Fruit fly (Drosophila melanogaster): ENCODE data around the gene Gr10b.

Gene Gr10b

DNA sequence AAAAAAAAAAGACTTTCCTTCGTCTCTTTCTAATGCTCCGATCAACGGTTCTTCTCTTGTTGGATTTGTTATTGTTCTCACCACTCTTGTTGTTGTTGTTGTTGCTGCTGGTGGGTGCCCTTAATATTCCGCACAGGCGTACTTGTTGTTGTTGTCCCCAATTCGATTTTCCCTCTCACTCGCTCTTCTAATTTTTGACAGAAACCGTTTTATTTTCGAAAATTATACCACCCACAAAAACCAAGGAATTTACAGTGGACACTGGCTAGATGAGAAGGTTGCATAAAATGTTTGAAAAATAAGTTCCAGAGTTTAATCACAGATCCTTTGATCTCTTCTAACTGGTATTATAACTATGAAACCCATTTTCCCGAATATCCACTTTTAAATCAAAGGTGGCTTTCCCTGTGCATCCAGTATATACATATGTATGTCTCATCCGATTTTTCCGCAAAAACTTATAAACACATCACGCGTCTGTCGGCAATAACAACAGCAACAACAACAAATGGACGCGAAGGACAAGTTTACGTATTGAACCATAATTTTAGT is 21.6 kb downstream of the Gr10b start:
- TF ChIP-seq usp (GFP tag; optimal IDR thresholded peaks at IDR 0.05) (no peak), sv (GFP tag; optimal IDR thresholded peaks at IDR 0.05) (no peak), Dfd (GFP tag; optimal IDR thresholded peaks at IDR 0.05) (no peak), Jra (GFP tag; optimal IDR thresholded peaks at IDR 0.05) (no peak), Sp1 (GFP tag; optimal IDR thresholded peaks at IDR 0.05) (no peak), jim (GFP tag; optimal IDR thresholded peaks at IDR 0.05) (no peak), HLH106 (tag; optimal IDR thresholded peaks at IDR 0.05) (no peak), sage (GFP tag; optimal IDR thresholded peaks at IDR 0.05) (no peak), Myc (optimal IDR thresholded peaks at IDR 0.05) (no peak), woc (GFP tag; optimal IDR thresholded peaks at IDR 0.05) (no peak), rgr (GFP tag; optimal IDR thresholded peaks at IDR 0.05) (no peak), Dif (GFP tag; optimal IDR thresholded peaks at IDR 0.05; ENCODE audit: partially characterized antibody) (no peak), Mio (GFP tag; optimal IDR thresholded peaks at IDR 0.05) (no peak), dl (GFP tag; optimal IDR thresholded peaks at IDR 0.05; ENCODE audit: insufficient read depth in 1 of 2, partially characterized antibody in 2 of 2) (no peak), dmrt93B (GFP tag; optimal IDR thresholded peaks at IDR 0.05) (no peak), Hr78 (GFP tag; optimal IDR thresholded peaks at IDR 0.05) (no peak), N (GFP tag; optimal IDR thresholded peaks at IDR 0.05) (no peak)

DNA sequence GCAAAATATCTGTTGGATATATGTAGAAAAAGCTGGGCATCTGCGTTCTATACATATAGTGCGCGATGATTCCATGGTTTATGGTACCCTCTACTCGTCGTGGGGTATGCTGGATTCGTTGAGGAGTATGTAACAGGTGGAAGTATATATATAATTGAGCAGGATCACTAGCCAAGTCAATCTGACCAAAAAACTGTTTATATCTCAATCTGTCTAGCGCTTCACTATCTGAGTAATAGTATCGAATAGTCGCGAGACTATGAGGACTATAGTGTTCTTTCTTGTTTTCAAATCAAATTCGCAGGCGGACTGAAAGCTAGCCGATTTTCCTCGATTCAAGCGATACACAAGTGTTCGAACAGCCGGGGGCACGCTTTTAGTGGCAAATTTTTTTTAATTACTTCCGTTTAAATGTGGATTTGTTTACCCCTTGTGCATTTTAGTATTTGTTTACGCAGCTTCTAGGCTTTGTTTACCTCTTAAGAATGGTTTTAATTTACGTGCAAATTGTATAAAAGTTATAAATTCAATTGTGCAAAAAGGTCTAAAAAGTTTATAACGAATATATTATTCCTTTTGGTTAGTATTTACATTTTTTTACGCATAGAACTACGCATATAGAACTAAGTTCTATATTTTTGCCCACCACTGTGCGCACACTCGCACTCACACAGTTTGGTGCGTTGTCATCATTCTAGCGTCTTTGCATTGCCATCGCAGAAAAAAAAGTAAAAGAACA is 22.2 kb downstream of the Gr10b start:
- TF ChIP-seq dl (GFP tag; optimal IDR thresholded peaks at IDR 0.05; ENCODE audit: insufficient read depth in 1 of 2, partially characterized antibody in 2 of 2) = no peak
- TF ChIP-seq h (GFP tag; optimal IDR thresholded peaks at IDR 0.05) = peak; percentile 45
- no peak for TF ChIP-seq Hr83 (GFP tag; optimal IDR thresholded peaks at IDR 0.05; ENCODE audit: poor library complexity, severe bottlenecking)
- TF ChIP-seq fru (GFP tag; optimal IDR thresholded peaks at IDR 0.05) = peak; percentile 38
- TF ChIP-seq Vsx2 (GFP tag; optimal IDR thresholded peaks at IDR 0.05; ENCODE audit: partially characterized antibody) = no peak
- no peak for TF ChIP-seq Myc (optimal IDR thresholded peaks at IDR 0.05)
- TF ChIP-seq Dif (GFP tag; optimal IDR thresholded peaks at IDR 0.05; ENCODE audit: partially characterized antibody) = no peak
- TF ChIP-seq GATAd (GFP tag; optimal IDR thresholded peaks at IDR 0.05) = no peak
- TF ChIP-seq woc (GFP tag; optimal IDR thresholded peaks at IDR 0.05) = no peak
- TF ChIP-seq N (GFP tag; optimal IDR thresholded peaks at IDR 0.05) = no peak
- TF ChIP-seq Mio (GFP tag; optimal IDR thresholded peaks at IDR 0.05) = no peak
- peak; percentile 35 for TF ChIP-seq br (GFP tag; optimal IDR thresholded peaks at IDR 0.05)
- peak in 1 of 2 experiments; percentile 59 for TF ChIP-seq foxo (GFP tag; optimal IDR thresholded peaks at IDR 0.05)
- TF ChIP-seq Jra (GFP tag; optimal IDR thresholded peaks at IDR 0.05) = no peak
- no peak for TF ChIP-seq lola (GFP tag; optimal IDR thresholded peaks at IDR 0.05)
- TF ChIP-seq Abd-B (GFP tag; optimal IDR thresholded peaks at IDR 0.05) = no peak
- peak; percentile 52 for TF ChIP-seq rgr (GFP tag; optimal IDR thresholded peaks at IDR 0.05)
- no peak for TF ChIP-seq CG32264 (GFP tag; optimal IDR thresholded peaks at IDR 0.05)
- TF ChIP-seq Sp1 (GFP tag; optimal IDR thresholded peaks at IDR 0.05) = peak; percentile 20
- no peak for TF ChIP-seq pan (optimal IDR thresholded peaks at IDR 0.05)
- TF ChIP-seq Dfd (GFP tag; optimal IDR thresholded peaks at IDR 0.05) = no peak
- peak; percentile 57 for TF ChIP-seq ey (GFP tag; optimal IDR thresholded peaks at IDR 0.05)
- TF ChIP-seq jim (GFP tag; optimal IDR thresholded peaks at IDR 0.05) = no peak
- TF ChIP-seq sv (GFP tag; optimal IDR thresholded peaks at IDR 0.05) = peak; percentile 68
- TF ChIP-seq Rel (GFP tag; optimal IDR thresholded peaks at IDR 0.05) = no peak
- TF ChIP-seq Rel (tag; optimal IDR thresholded peaks at IDR 0.05) = no peak
- TF ChIP-seq usp (GFP tag; optimal IDR thresholded peaks at IDR 0.05) = no peak
- TF ChIP-seq Hr78 (GFP tag; optimal IDR thresholded peaks at IDR 0.05) = no peak
- TF ChIP-seq dmrt93B (GFP tag; optimal IDR thresholded peaks at IDR 0.05) = no peak
- peak; percentile 25 for TF ChIP-seq psq (GFP tag; optimal IDR thresholded peaks at IDR 0.05)
- peak; percentile 17 for TF ChIP-seq Hnf4 (GFP tag; optimal IDR thresholded peaks at IDR 0.05)
- peak; percentile 27 for TF ChIP-seq HLH106 (tag; optimal IDR thresholded peaks at IDR 0.05)
- TF ChIP-seq CG9705 (GFP tag; optimal IDR thresholded peaks at IDR 0.05) = no peak
- TF ChIP-seq tai (GFP tag; optimal IDR thresholded peaks at IDR 0.05) = peak; percentile 16
- TF ChIP-seq brk (GFP tag; optimal IDR thresholded peaks at IDR 0.05) = no peak
- no peak for TF ChIP-seq dsf (GFP tag; optimal IDR thresholded peaks at IDR 0.05; ENCODE audit: borderline replicate concordance)
- TF ChIP-seq CrebA (GFP tag; optimal IDR thresholded peaks at IDR 0.05; ENCODE audit: borderline replicate concordance) = no peak
- TF ChIP-seq OdsH (GFP tag; optimal IDR thresholded peaks at IDR 0.05) = peak; percentile 28
- no peak for TF ChIP-seq sage (GFP tag; optimal IDR thresholded peaks at IDR 0.05)
